Worm (Caenorhabditis elegans) whole organism, young adult: Measurements from ENCODE around the gene K05F1.10.
"Not testable (repeated sequence)": the region's sequence is repeated elsewhere in the genome, so short reads cannot be mapped to it uniquely, and the experiment has no call there.

Experiments
- B0019.2 ChIP-seq: fragments of 200-800 bp; sonication (Bioruptor generic); conservative IDR thresholded peaks from 2 replicates; pipeline ENCODE4 v1.3.6; 2022; ENCODE audit warnings: missing genetic modification reagents, missing genetic modification characterization, missing compliant biosample characterization
- D2030.7 ChIP-seq: fragments of 200-800 bp; sonication (Bioruptor generic); IDR thresholded peaks from 2 replicates; pipeline ENCODE4 v1.3.6; 2022; ENCODE audit warnings: missing genetic modification reagents, missing genetic modification characterization, missing compliant biosample characterization
- F57C9.4 ChIP-seq: sonication (generic microtip); optimal IDR thresholded peaks from 2 replicates; lab custom pipeline; 2017; ENCODE audit warnings: mild to moderate bottlenecking, missing genetic modification characterization, missing compliant biosample characterization
- T07F8.4 ChIP-seq: sonication (generic microtip); optimal IDR thresholded peaks from 2 replicates; lab custom pipeline; 2016; ENCODE audit warnings: mild to moderate bottlenecking, missing genetic modification characterization, moderate library complexity, missing compliant biosample characterization
- Y53G8AR.9 ChIP-seq: fragments of 200-800 bp; sonication (Bioruptor generic); conservative IDR thresholded peaks from 2 replicates; pipeline ENCODE4 v1.3.6; 2022; ENCODE audit warnings: missing genetic modification reagents, missing genetic modification characterization, missing compliant biosample characterization
- Y79H2A.3 ChIP-seq: fragments of 200-800 bp; sonication (Bioruptor generic); conservative IDR thresholded peaks from 2 replicates; pipeline ENCODE4 v1.3.6; 2022; ENCODE audit warnings: missing genetic modification reagents, missing genetic modification characterization, missing compliant biosample characterization
- Y95B8A.8 ChIP-seq: fragments of 200-800 bp; sonication (Bioruptor generic); IDR thresholded peaks from 2 replicates; pipeline ENCODE4 v1.3.6; 2022; ENCODE audit warnings: missing genetic modification reagents, missing genetic modification characterization, missing compliant biosample characterization
- atf-7 ChIP-seq: sonication (generic microtip); optimal IDR thresholded peaks from 2 replicates; lab custom pipeline; 2017; ENCODE audit warnings: mild to moderate bottlenecking, missing genetic modification characterization, missing compliant biosample characterization
- cebp-2 ChIP-seq: fragments of 200-800 bp; sonication (Bioruptor generic); IDR thresholded peaks from 2 replicates; pipeline ENCODE4 v1.3.6; 2022; ENCODE audit warnings: missing genetic modification characterization, missing compliant biosample characterization
- ceh-79 ChIP-seq: sonication (generic microtip); optimal IDR thresholded peaks from 2 replicates; lab custom pipeline; 2017; ENCODE audit warnings: mild to moderate bottlenecking, missing genetic modification characterization, missing compliant biosample characterization
- efl-1 ChIP-seq: fragments of 150-350 bp; optimal IDR thresholded peaks from 2 replicates; lab custom pipeline; 2014; ENCODE audit warnings: missing biosample characterization, missing genetic modification reagents, missing genetic modification characterization
- gei-17 ChIP-seq: fragments of 200-800 bp; sonication (Bioruptor generic); optimal IDR thresholded peaks from 2 replicates; lab custom pipeline; 2018; ENCODE audit warnings: mild to moderate bottlenecking, missing genetic modification characterization, missing compliant biosample characterization
- hlh-26 ChIP-seq: fragments of 200-800 bp; sonication (Bioruptor generic); conservative IDR thresholded peaks from 2 replicates; pipeline ENCODE4 v1.3.6; 2022; ENCODE audit warnings: missing genetic modification reagents, missing genetic modification characterization, missing compliant biosample characterization
- hmg-1.2 ChIP-seq: fragments of 200-800 bp; sonication (Bioruptor generic); IDR thresholded peaks from 2 replicates; pipeline ENCODE4 v1.3.6; 2022; ENCODE audit warnings: missing genetic modification reagents, missing genetic modification characterization, missing compliant biosample characterization
- hrde-1 ChIP-seq: sonication (generic microtip); optimal IDR thresholded peaks from 2 replicates; lab custom pipeline; 2016; ENCODE audit warnings: missing genetic modification characterization, mild to moderate bottlenecking, missing compliant biosample characterization, moderate library complexity, missing genotype, missing genetic modification reagents, borderline replicate concordance
- let-607 ChIP-seq, 2 experiments: fragments of 200-800 bp in 1 of 2; sonication (Bioruptor generic) in 1 of 2; sonication (generic microtip) in 1 of 2; optimal IDR thresholded peaks; 2 replicates each; lab custom pipeline; 2016 to 2018; ENCODE audit warnings: mild to moderate bottlenecking in 2 of 2, missing compliant biosample characterization in 2 of 2, missing genetic modification characterization in 2 of 2, moderate library complexity in 2 of 2, missing genotype in 1 of 2
- lsy-27 ChIP-seq: sonication (generic microtip); optimal IDR thresholded peaks from 2 replicates; lab custom pipeline; 2017; ENCODE audit warnings: missing genetic modification characterization, mild to moderate bottlenecking, missing compliant biosample characterization, antibody characterized with exemption, missing genotype, borderline replicate concordance; ENCODE audit not compliant: insufficient read depth
- madf-3 ChIP-seq: fragments of 200-800 bp; sonication (Bioruptor generic); IDR thresholded peaks from 2 replicates; pipeline ENCODE4 v1.3.6; 2022; ENCODE audit warnings: missing genetic modification reagents, missing genetic modification characterization, missing compliant biosample characterization
- mcd-1 ChIP-seq: fragments of 200-800 bp; sonication (Bioruptor generic); IDR thresholded peaks from 2 replicates; pipeline ENCODE4 v1.3.6; 2022; ENCODE audit warnings: missing genetic modification reagents, missing genetic modification characterization, missing compliant biosample characterization
- pbrm-1 ChIP-seq: fragments of 200-800 bp; sonication (Bioruptor generic); IDR thresholded peaks from 2 replicates; pipeline ENCODE4 v1.3.6; 2022; ENCODE audit warnings: missing genetic modification reagents, missing genetic modification characterization, missing compliant biosample characterization
- pha-4 ChIP-seq: fragments of 150-350 bp; sonication (generic microtip); optimal IDR thresholded peaks from 2 replicates; lab custom pipeline; 2014; ENCODE audit warnings: missing biosample characterization, missing genetic modification reagents, missing genetic modification characterization
- rpc-1 ChIP-seq, 2 experiments: fragments of 150-350 bp in 1 of 2; sonication (generic microtip) in 1 of 2; optimal IDR thresholded peaks; 2 replicates each; lab custom pipeline; 2014 to 2018; ENCODE audit warnings: missing biosample characterization in 1 of 2, missing genetic modification characterization in 1 of 2, missing genetic modification reagents in 1 of 2, missing genotype in 1 of 2
- xnd-1 ChIP-seq: sonication (generic microtip); optimal IDR thresholded peaks from 2 replicates; lab custom pipeline; 2016; ENCODE audit warnings: missing genotype, missing genetic modification reagents, missing genetic modification characterization, missing compliant biosample characterization
- ztf-22 ChIP-seq: fragments of 200-800 bp; sonication (Bioruptor generic); optimal IDR thresholded peaks from 2 replicates; lab custom pipeline; 2018; ENCODE audit warnings: mild to moderate bottlenecking, missing genetic modification characterization, moderate library complexity, missing compliant biosample characterization
- ztf-25 ChIP-seq: fragments of 200-800 bp; sonication (Bioruptor generic); IDR thresholded peaks from 2 replicates; pipeline ENCODE4 v1.3.6; 2022; ENCODE audit warnings: missing genetic modification reagents, missing genetic modification characterization, missing compliant biosample characterization
- ztf-3 ChIP-seq: fragments of 200-800 bp; sonication (Bioruptor generic); optimal IDR thresholded peaks from 2 replicates; lab custom pipeline; 2018; ENCODE audit warnings: mild to moderate bottlenecking, missing genetic modification characterization, missing compliant biosample characterization

The K05F1.10 gene

ce11 chrII:5768274-5768820 is 36.9 kb downstream of the K05F1.10 start:
- TF ChIP-seq gei-17 (GFP tag; lab: Kevin White, UChicago) = no peak

ce11 chrII:5765318-5765717 is 40.0 kb downstream of the K05F1.10 start, which contains the start of gene ifb-1:
Gene ifb-1 (plus strand): TSS chrII:5765618.
- TF ChIP-seq let-607 (tag; optimal IDR thresholded peaks at IDR 0.05; lab: Kevin White, UChicago) (no peak), F57C9.4 (tag; lab: Kevin White, UChicago) (no peak), D2030.7 (GFP tag; lab: Robert Waterston, UW) (no peak), cebp-2 (GFP tag; lab: Robert Waterston, UW) (no peak), Y79H2A.3 (GFP tag; lab: Robert Waterston, UW) (no peak), Y53G8AR.9 (GFP tag; lab: Robert Waterston, UW) (no peak), efl-1 (GFP tag; lab: Kevin White, UChicago) (no peak), ztf-22 (no peak), hlh-26 (GFP tag; lab: Robert Waterston, UW) (no peak), ztf-25 (GFP tag; lab: Robert Waterston, UW) (no peak)

- not testable (repeated sequence) for TF ChIP-seq Y95B8A.8 (GFP tag; lab: Robert Waterston, UW); ztf-3; F57C9.4 (tag; lab: Kevin White, UChicago)
Measured at ce11 chrII:5757656-5758055, 47.6 kb downstream of the K05F1.10 start, which contains the start of the genes F10C1.3 and F10C1.23. Gene F10C1.3 (minus strand): TSS chrII:5757756. Gene F10C1.23 (plus strand): TSS chrII:5758040.

- no peak for TF ChIP-seq xnd-1 (tag; lab: Kevin White, UChicago)
- no peak for TF ChIP-seq madf-3 (GFP tag; lab: Robert Waterston, UW)
- no peak for TF ChIP-seq pbrm-1 (GFP tag; lab: Robert Waterston, UW)
- TF ChIP-seq gei-17 (GFP tag; lab: Kevin White, UChicago) = no peak
- TF ChIP-seq lsy-27 (tag; lab: Kevin White, UChicago) = no peak
- no peak for TF ChIP-seq ceh-79 (tag; lab: Kevin White, UChicago)
- no peak for TF ChIP-seq pha-4 (tag; lab: Kevin White, UChicago)
- no peak for TF ChIP-seq T07F8.4 (tag; lab: Kevin White, UChicago)
- TF ChIP-seq B0019.2 (GFP tag; lab: Robert Waterston, UW) = no peak
- no peak for TF ChIP-seq hrde-1 (tag; lab: Kevin White, UChicago)
- TF ChIP-seq Y95B8A.8 (GFP tag; lab: Robert Waterston, UW) = no peak
- TF ChIP-seq mcd-1 (GFP tag; lab: Robert Waterston, UW) = no peak
- TF ChIP-seq Y53G8AR.9 (GFP tag; lab: Robert Waterston, UW) = no peak
- no peak for TF ChIP-seq hmg-1.2 (GFP tag; lab: Robert Waterston, UW)
- no peak for TF ChIP-seq rpc-1 (optimal IDR thresholded peaks at IDR 0.05; lab: Kevin White, UChicago)
- TF ChIP-seq rpc-1 (tag; optimal IDR thresholded peaks at IDR 0.05; lab: Kevin White, UChicago) = no peak
- TF ChIP-seq atf-7 (tag; lab: Kevin White, UChicago) = no peak
Measured at ce11 chrII:5754168-5754567, 51.1 kb downstream of the K05F1.10 start, which contains the start of gene F10C1.8. Gene F10C1.8 (plus strand): TSS chrII:5754468.
